Worm (Caenorhabditis elegans) whole organism, L1 larva: Measurements from ENCODE around the gene F26F2.11.

Source experiments
- C04F5.9 ChIP-seq: sonication (generic microtip); optimal IDR thresholded peaks from 2 replicates; lab custom pipeline; 2016; ENCODE audit warnings: missing genetic modification characterization, missing compliant biosample characterization
- Y116A8C.19 ChIP-seq: sonication (generic microtip); optimal IDR thresholded peaks from 2 replicates; lab custom pipeline; 2016; ENCODE audit warnings: missing compliant biosample characterization, missing genetic modification characterization, borderline replicate concordance
- aha-1 ChIP-seq: fragments of 150-350 bp; optimal IDR thresholded peaks from 2 replicates; lab custom pipeline; 2014; ENCODE audit warnings: missing biosample characterization, missing genetic modification characterization
- alr-1 ChIP-seq: fragments of 200-800 bp; sonication (Bioruptor generic); optimal IDR thresholded peaks from 2 replicates; lab custom pipeline; 2018; ENCODE audit warnings: borderline replicate concordance, mild to moderate bottlenecking, missing genetic modification characterization, missing compliant biosample characterization
- ceh-82 ChIP-seq, 3 experiments: fragments of 150-350 bp in 1 of 3; sonication (generic microtip) in 2 of 3; optimal IDR thresholded peaks; 2 replicates each; lab custom pipeline; 2014 to 2017; ENCODE audit warnings: missing biosample characterization in 3 of 3, missing genetic modification characterization in 3 of 3
- ceh-88 ChIP-seq: fragments of 200-800 bp; sonication (Bioruptor generic); IDR thresholded peaks from 2 replicates; pipeline ENCODE4 v1.3.6; 2022; ENCODE audit warnings: missing genetic modification characterization, missing compliant biosample characterization
- ceh-90 ChIP-seq: sonication (generic microtip); optimal IDR thresholded peaks from 2 replicates; lab custom pipeline; 2016; ENCODE audit warnings: missing genetic modification characterization, missing compliant biosample characterization
- ces-1 ChIP-seq: fragments of 150-350 bp; optimal IDR thresholded peaks from 2 replicates; lab custom pipeline; 2014; ENCODE audit warnings: missing biosample characterization, missing genetic modification reagents, missing genetic modification characterization
- dpl-1 ChIP-seq, 3 experiments: fragments of 150-350 bp in 2 of 3; sonication (generic microtip) in 1 of 3; optimal IDR thresholded peaks; 2 replicates each; lab custom pipeline; 2014 to 2017; ENCODE audit warnings: missing biosample characterization in 3 of 3, missing genetic modification characterization in 3 of 3, missing genetic modification reagents in 3 of 3
- efl-1 ChIP-seq, 4 experiments: fragments of 150-350 bp; optimal IDR thresholded peaks in 3 of 4; peaks in 1 of 4; 1 replicate in 1 of 4; 2 replicates in 3 of 4; lab custom pipeline; 2014; ENCODE audit warnings: missing biosample characterization in 2 of 4, missing genetic modification characterization in 2 of 4, missing genetic modification reagents in 2 of 4
- elt-2 ChIP-seq: sonication (generic microtip); optimal IDR thresholded peaks from 2 replicates; lab custom pipeline; 2016; ENCODE audit warnings: missing genetic modification characterization, mild to moderate bottlenecking, inconsistent platforms, missing compliant biosample characterization, missing genetic modification reagents
- elt-3 ChIP-seq, 6 experiments: fragments of 150-350 bp in 1 of 6; sonication (generic microtip); optimal IDR thresholded peaks; 2 replicates each; lab custom pipeline; 2017 to 2018; ENCODE audit warnings: missing biosample characterization in 6 of 6, missing genetic modification characterization in 6 of 6, inconsistent platforms in 1 of 6
- ets-5 ChIP-seq: fragments of 200-800 bp; sonication (Bioruptor generic); IDR thresholded peaks from 2 replicates; pipeline ENCODE4 v1.3.6; 2022; ENCODE audit warnings: missing genetic modification characterization, missing compliant biosample characterization
- fkh-10 ChIP-seq: sonication (generic microtip); optimal IDR thresholded peaks from 2 replicates; lab custom pipeline; 2017; ENCODE audit warnings: missing biosample characterization, missing genetic modification reagents, missing genetic modification characterization
- fos-1 ChIP-seq: fragments of 150-350 bp; optimal IDR thresholded peaks from 2 replicates; lab custom pipeline; 2014; ENCODE audit warnings: missing biosample characterization, missing genetic modification characterization
- grh-1 ChIP-seq: fragments of 200-800 bp; sonication (Bioruptor generic); IDR thresholded peaks from 2 replicates; pipeline ENCODE4 v1.3.6; 2022; ENCODE audit warnings: missing genetic modification reagents, missing genetic modification characterization, missing compliant biosample characterization
- hlh-4 ChIP-seq: sonication (generic microtip); optimal IDR thresholded peaks from 2 replicates; lab custom pipeline; 2016; ENCODE audit warnings: mild to moderate bottlenecking, missing genetic modification characterization, missing compliant biosample characterization
- irx-1 ChIP-seq: sonication (generic microtip); optimal IDR thresholded peaks from 2 replicates; lab custom pipeline; 2016; ENCODE audit warnings: missing genetic modification characterization, missing compliant biosample characterization
- isw-1 ChIP-seq: fragments of 200-800 bp; sonication (Bioruptor generic); IDR thresholded peaks from 2 replicates; pipeline ENCODE4 v1.3.6; 2022; ENCODE audit warnings: missing genetic modification characterization, missing compliant biosample characterization
- jun-1 ChIP-seq: fragments of 150-350 bp; optimal IDR thresholded peaks from 2 replicates; lab custom pipeline; 2014; ENCODE audit warnings: missing biosample characterization, missing genetic modification reagents, missing genetic modification characterization
- lin-13 ChIP-seq: fragments of 150-350 bp; optimal IDR thresholded peaks from 2 replicates; lab custom pipeline; 2014; ENCODE audit warnings: missing biosample characterization, missing genetic modification reagents, missing genetic modification characterization
- lin-14 ChIP-seq: fragments of 200-800 bp; sonication (Bioruptor generic); optimal IDR thresholded peaks from 2 replicates; lab custom pipeline; 2018; ENCODE audit warnings: mild to moderate bottlenecking, missing genetic modification characterization, moderate library complexity, missing compliant biosample characterization
- lin-15B ChIP-seq: fragments of 150-350 bp; sonication (generic microtip); optimal IDR thresholded peaks from 3 replicates; lab custom pipeline; 2014; ENCODE audit warnings: missing biosample characterization, missing genetic modification characterization
- lin-39 ChIP-seq: fragments of 150-350 bp; optimal IDR thresholded peaks from 2 replicates; lab custom pipeline; 2014; ENCODE audit warnings: missing biosample characterization, missing genetic modification reagents, missing genetic modification characterization
- lir-3 ChIP-seq: sonication (generic microtip); optimal IDR thresholded peaks from 2 replicates; lab custom pipeline; 2016; ENCODE audit warnings: mild to moderate bottlenecking, missing genetic modification characterization, moderate library complexity, missing compliant biosample characterization; ENCODE audit not compliant: poor library complexity
- mab-9 ChIP-seq: fragments of 200-800 bp; sonication (Bioruptor generic); IDR thresholded peaks from 2 replicates; pipeline ENCODE4 v1.3.6; 2022; ENCODE audit warnings: missing genetic modification reagents, missing genetic modification characterization, missing compliant biosample characterization
- mef-2 ChIP-seq: fragments of 150-350 bp; optimal IDR thresholded peaks from 2 replicates; lab custom pipeline; 2014; ENCODE audit warnings: missing biosample characterization, missing genetic modification characterization
- mep-1 ChIP-seq: fragments of 150-350 bp; optimal IDR thresholded peaks from 2 replicates; lab custom pipeline; 2014; ENCODE audit warnings: missing biosample characterization, missing genetic modification characterization
- nhr-28 ChIP-seq: fragments of 150-350 bp; optimal IDR thresholded peaks from 2 replicates; lab custom pipeline; 2014; ENCODE audit warnings: missing biosample characterization, missing genetic modification characterization
- nhr-71 ChIP-seq: sonication (generic microtip); optimal IDR thresholded peaks from 2 replicates; lab custom pipeline; 2016; ENCODE audit warnings: mild to moderate bottlenecking, missing genetic modification characterization, moderate library complexity, missing compliant biosample characterization
- nhr-76 ChIP-seq: sonication (generic microtip); optimal IDR thresholded peaks from 2 replicates; lab custom pipeline; 2017; ENCODE audit warnings: missing biosample characterization, missing genetic modification characterization
- nhr-85 ChIP-seq: sonication (generic microtip); peaks from one replicate; lab custom pipeline; 2016; ENCODE audit warnings: missing genetic modification characterization, inconsistent platforms, missing compliant biosample characterization
- pax-3 ChIP-seq: fragments of 200-800 bp; sonication (Bioruptor generic); optimal IDR thresholded peaks from 2 replicates; lab custom pipeline; 2018; ENCODE audit warnings: mild to moderate bottlenecking, missing genetic modification characterization, moderate library complexity, missing compliant biosample characterization
- pqm-1 ChIP-seq: sonication (generic microtip); optimal IDR thresholded peaks from 3 replicates; lab custom pipeline; 2017; ENCODE audit warnings: missing biosample characterization, missing genetic modification characterization
- skn-1 ChIP-seq: fragments of 150-350 bp; optimal IDR thresholded peaks from 2 replicates; lab custom pipeline; 2014; ENCODE audit warnings: missing biosample characterization, missing genetic modification characterization
- snpc-4 ChIP-seq: fragments of 150-350 bp; optimal IDR thresholded peaks from 2 replicates; lab custom pipeline; 2014; ENCODE audit warnings: missing biosample characterization, missing genetic modification characterization
- sox-4 ChIP-seq: sonication (generic microtip); optimal IDR thresholded peaks from 2 replicates; lab custom pipeline; 2016; ENCODE audit warnings: missing genetic modification characterization, missing compliant biosample characterization
- sptf-1 ChIP-seq: fragments of 150-350 bp; optimal IDR thresholded peaks from 2 replicates; lab custom pipeline; 2014; ENCODE audit warnings: missing biosample characterization, missing genetic modification characterization
- sup-37 ChIP-seq: fragments of 200-800 bp; sonication (Bioruptor generic); optimal IDR thresholded peaks from 2 replicates; lab custom pipeline; 2018; ENCODE audit warnings: mild to moderate bottlenecking, missing genetic modification characterization, missing compliant biosample characterization
- swsn-7 ChIP-seq: sonication (generic microtip); optimal IDR thresholded peaks from 2 replicates; lab custom pipeline; 2016; ENCODE audit warnings: missing genetic modification characterization, missing compliant biosample characterization
- unc-30 ChIP-seq: sonication (generic microtip); optimal IDR thresholded peaks from 2 replicates; lab custom pipeline; 2017; ENCODE audit warnings: missing biosample characterization, missing genetic modification characterization
- unc-98 ChIP-seq: fragments of 200-800 bp; sonication (Bioruptor generic); IDR thresholded peaks from 2 replicates; pipeline ENCODE4 v1.3.6; 2022; ENCODE audit warnings: missing genetic modification characterization, missing compliant biosample characterization
- zip-4 ChIP-seq: fragments of 200-800 bp; sonication (Bioruptor generic); optimal IDR thresholded peaks from 2 replicates; lab custom pipeline; 2018; ENCODE audit warnings: mild to moderate bottlenecking, missing genetic modification characterization, moderate library complexity, missing compliant biosample characterization
- ztf-11 ChIP-seq, 2 experiments: sonication (generic microtip); optimal IDR thresholded peaks; 2 replicates each; lab custom pipeline; 2016 to 2017; ENCODE audit warnings: missing genetic modification characterization in 2 of 2, missing biosample characterization in 1 of 2, missing compliant biosample characterization in 1 of 2
- ztf-4 ChIP-seq: fragments of 150-350 bp; optimal IDR thresholded peaks from 2 replicates; lab custom pipeline; 2014; ENCODE audit warnings: missing biosample characterization, missing genetic modification characterization

Gene F26F2.11

ce11 chrV:20634330-20634729, 38.8 kb upstream of the F26F2.11 start, which contains the start of gene F46B3.16:
TSS of gene F46B3.16 (plus strand) at chrV:20634630.
- TF ChIP-seq lin-14 (GFP tag; lab: Kevin White, UChicago) (no peak), lin-39 (tag; lab: Kevin White, UChicago) (no peak), zip-4 (GFP tag; lab: Kevin White, UChicago) (no peak), hlh-4 (tag; lab: Kevin White, UChicago) (no peak), Y116A8C.19 (tag; lab: Kevin White, UChicago) (no peak), grh-1 (GFP tag; lab: Robert Waterston, UW) (no peak), lin-13 (no peak), isw-1 (GFP tag; lab: Robert Waterston, UW) (no peak), alr-1 (tag; lab: Kevin White, UChicago) (no peak), mef-2 (tag; lab: Kevin White, UChicago) (no peak), ceh-90 (no peak), ceh-88 (GFP tag; lab: Robert Waterston, UW) (no peak), C04F5.9 (tag; lab: Kevin White, UChicago) (no peak), nhr-76 (tag; lab: Kevin White, UChicago) (no peak), mab-9 (no peak), mep-1 (tag; lab: Kevin White, UChicago) (no peak), lin-15B (tag; lab: Kevin White, UChicago) (no peak)

- TF ChIP-seq isw-1 (GFP tag; lab: Robert Waterston, UW) (no peak), hlh-4 (tag; lab: Kevin White, UChicago) (no peak), ztf-4 (tag; lab: Kevin White, UChicago) (no peak), dpl-1 (GFP tag; optimal IDR thresholded peaks at IDR 0.05; lab: Kevin White, UChicago) (no peak), jun-1 (tag; lab: Kevin White, UChicago) (no peak), swsn-7 (no peak), nhr-85 (no peak), ets-5 (GFP tag; lab: Robert Waterston, UW) (no peak), efl-1 (optimal IDR thresholded peaks at IDR 0.05; lab: Kevin White, UChicago) (no peak), efl-1 (GFP tag; optimal IDR thresholded peaks at IDR 0.05 in 1 of 2; lab: Kevin White, UChicago) (no peak)
These were observed 38.1 kb upstream of the F26F2.11 start, which contains the start of gene F46B3.15 for ce11 chrV:20633619-20634018. TSS of gene F46B3.15 (minus strand) at chrV:20633719.

ce11 chrV:20631255-20631654, 35.7 kb upstream of the F26F2.11 start, which contains the start of gene F46B3.14:
TSS of gene F46B3.14 (minus strand) at chrV:20631355.
- TF ChIP-seq lin-14 (GFP tag; lab: Kevin White, UChicago) (no peak), ztf-11 (tag; optimal IDR thresholded peaks at IDR 0.05; lab: Kevin White, UChicago) (no peak), skn-1 (no peak), nhr-85 (no peak), dpl-1 (GFP tag; optimal IDR thresholded peaks at IDR 0.05; lab: Kevin White, UChicago) (no peak), sox-4 (no peak), nhr-71 (tag; lab: Kevin White, UChicago) (no peak), pax-3 (tag; lab: Kevin White, UChicago) (no peak), irx-1 (tag; lab: Kevin White, UChicago) (no peak), ceh-82 (tag; optimal IDR thresholded peaks at IDR 0.05; lab: Kevin White, UChicago) (no peak), sup-37 (GFP tag; lab: Kevin White, UChicago) (no peak), snpc-4 (tag; lab: Kevin White, UChicago) (no peak), elt-2 (tag; lab: Kevin White, UChicago) (no peak)

- no peak for TF ChIP-seq lir-3 (tag; lab: Kevin White, UChicago)
- no peak for TF ChIP-seq pqm-1
- no peak for TF ChIP-seq elt-3 (tag; optimal IDR thresholded peaks at IDR 0.05; lab: Kevin White, UChicago)
- TF ChIP-seq nhr-28 (tag; lab: Kevin White, UChicago) = no peak
- TF ChIP-seq pax-3 (tag; lab: Kevin White, UChicago) = no peak
- TF ChIP-seq fkh-10 (GFP tag; lab: Kevin White, UChicago) = no peak
- no peak for TF ChIP-seq hlh-4 (tag; lab: Kevin White, UChicago)
- no peak for TF ChIP-seq sptf-1 (tag; lab: Kevin White, UChicago)
- no peak for TF ChIP-seq mep-1 (tag; lab: Kevin White, UChicago)
- no peak for TF ChIP-seq aha-1 (tag; lab: Kevin White, UChicago)
- no peak for TF ChIP-seq ztf-4 (tag; lab: Kevin White, UChicago)
- no peak for TF ChIP-seq alr-1 (tag; lab: Kevin White, UChicago)
- no peak for TF ChIP-seq unc-98 (GFP tag; lab: Robert Waterston, UW)
- TF ChIP-seq fos-1 (tag; lab: Kevin White, UChicago) = no peak
- TF ChIP-seq ces-1 (GFP tag; lab: Kevin White, UChicago) = no peak
- TF ChIP-seq mef-2 (tag; lab: Kevin White, UChicago) = no peak
- TF ChIP-seq unc-30 (tag; lab: Kevin White, UChicago) = no peak
These were observed 30.6 kb upstream of the F26F2.11 start, which contains the start of the genes F46B3.9 and srz-18 for ce11 chrV:20626043-20626761. TSS of gene F46B3.9 (minus strand) at chrV:20626143. TSS of gene srz-18 (plus strand) at chrV:20626711.
